Worm (Caenorhabditis elegans) whole organism, L4 larva: ENCODE data around the gene C27H6.8.

Source experiments
- R02D3.7 ChIP-seq: fragments of 150-350 bp; sonication (generic microtip); optimal IDR thresholded peaks from 3 replicates; lab custom pipeline; 2014; ENCODE audit warnings: missing biosample characterization, missing genetic modification characterization
- Y48G9A.11 ChIP-seq: fragments of 200-800 bp; sonication (Bioruptor generic); IDR thresholded peaks from 2 replicates; pipeline ENCODE4 v1.3.6; 2022; ENCODE audit warnings: missing genetic modification reagents, missing genetic modification characterization, missing compliant biosample characterization
- daf-12 ChIP-seq: fragments of 150-350 bp; optimal IDR thresholded peaks from 2 replicates; lab custom pipeline; 2014; ENCODE audit warnings: missing biosample characterization, missing genetic modification reagents, missing genetic modification characterization
- daf-16 ChIP-seq, 3 experiments: sonication (generic microtip); optimal IDR thresholded peaks; 2 replicates each; lab custom pipeline; 2016 to 2017; ENCODE audit warnings: missing genetic modification characterization in 3 of 3, missing genetic modification reagents in 3 of 3, mild to moderate bottlenecking in 2 of 3, missing compliant biosample characterization in 2 of 3, missing biosample characterization in 1 of 3, moderate library complexity in 1 of 3
- daf-8 ChIP-seq: fragments of 200-800 bp; sonication (Bioruptor generic); IDR thresholded peaks from 2 replicates; pipeline ENCODE4 v1.3.6; 2022; ENCODE audit warnings: missing genetic modification characterization, missing compliant biosample characterization
- dmd-6 ChIP-seq: fragments of 200-800 bp; sonication (Bioruptor generic); IDR thresholded peaks from 2 replicates; pipeline ENCODE4 v1.3.6; 2022; ENCODE audit warnings: missing genetic modification reagents, missing genetic modification characterization, missing compliant biosample characterization
- duxl-1 ChIP-seq: sonication (generic microtip); optimal IDR thresholded peaks from 2 replicates; lab custom pipeline; 2016; ENCODE audit warnings: mild to moderate bottlenecking, missing genetic modification characterization, moderate library complexity, missing compliant biosample characterization; ENCODE audit not compliant: poor library complexity
- dve-1 ChIP-seq: sonication (generic microtip); optimal IDR thresholded peaks from 2 replicates; lab custom pipeline; 2017; ENCODE audit warnings: antibody characterized with exemption, mild to moderate bottlenecking, missing genetic modification characterization, missing compliant biosample characterization; ENCODE audit not compliant: insufficient read depth
- fkh-10 ChIP-seq: fragments of 150-350 bp; optimal IDR thresholded peaks from 2 replicates; lab custom pipeline; 2014; ENCODE audit warnings: missing biosample characterization, missing genetic modification reagents, missing genetic modification characterization
- hlh-11 ChIP-seq: fragments of 200-800 bp; sonication (Bioruptor generic); optimal IDR thresholded peaks from 2 replicates; lab custom pipeline; 2018; ENCODE audit warnings: mild to moderate bottlenecking, missing genetic modification characterization, missing compliant biosample characterization
- hlh-30 ChIP-seq: sonication (generic microtip); optimal IDR thresholded peaks from 2 replicates; lab custom pipeline; 2017; ENCODE audit warnings: antibody characterized with exemption, mild to moderate bottlenecking, missing genetic modification characterization, missing compliant biosample characterization; ENCODE audit not compliant: insufficient read depth
- jun-1 ChIP-seq: fragments of 150-350 bp; optimal IDR thresholded peaks from 2 replicates; lab custom pipeline; 2014; ENCODE audit warnings: missing biosample characterization, missing genetic modification reagents, missing genetic modification characterization
- lin-1 ChIP-seq: fragments of 200-800 bp; sonication (Bioruptor generic); IDR thresholded peaks from 2 replicates; pipeline ENCODE4 v1.3.6; 2022; ENCODE audit warnings: missing genetic modification reagents, missing genetic modification characterization, missing compliant biosample characterization
- lin-13 ChIP-seq: fragments of 150-350 bp; optimal IDR thresholded peaks from 2 replicates; lab custom pipeline; 2014; ENCODE audit warnings: missing biosample characterization, missing genetic modification reagents, missing genetic modification characterization
- lin-38 ChIP-seq: fragments of 200-800 bp; sonication (Bioruptor generic); IDR thresholded peaks from 2 replicates; pipeline ENCODE4 v1.3.6; 2022; ENCODE audit warnings: missing genetic modification reagents, missing genetic modification characterization, missing compliant biosample characterization
- madf-5 ChIP-seq, 2 experiments: fragments of 200-800 bp; sonication (Bioruptor generic); IDR thresholded peaks; 2 replicates each; pipeline ENCODE4 v1.3.6; 2022; ENCODE audit warnings: missing compliant biosample characterization in 2 of 2, missing genetic modification characterization in 2 of 2
- mdt-29 ChIP-seq: fragments of 200-800 bp; sonication (Bioruptor generic); IDR thresholded peaks from 2 replicates; pipeline ENCODE4 v1.3.6; 2022; ENCODE audit warnings: missing genetic modification reagents, missing genetic modification characterization, missing compliant biosample characterization
- mep-1 ChIP-seq: fragments of 150-350 bp; sonication (generic microtip); optimal IDR thresholded peaks from 3 replicates; lab custom pipeline; 2014; ENCODE audit warnings: missing biosample characterization, missing genetic modification characterization
- mxl-2 ChIP-seq: fragments of 200-800 bp; sonication (Bioruptor generic); conservative IDR thresholded peaks from 2 replicates; pipeline ENCODE4 v1.3.6; 2022; ENCODE audit warnings: missing genetic modification reagents, missing genetic modification characterization, missing compliant biosample characterization
- nhr-102 ChIP-seq: sonication (generic microtip); optimal IDR thresholded peaks from 2 replicates; lab custom pipeline; 2016; ENCODE audit warnings: mild to moderate bottlenecking, missing genetic modification characterization, moderate library complexity, missing compliant biosample characterization
- nhr-25 ChIP-seq: sonication (generic microtip); optimal IDR thresholded peaks from 2 replicates; lab custom pipeline; 2017; ENCODE audit warnings: missing genetic modification characterization, mild to moderate bottlenecking, missing compliant biosample characterization, antibody characterized with exemption, moderate library complexity, borderline replicate concordance; ENCODE audit not compliant: insufficient read depth
- nhr-28 ChIP-seq: fragments of 150-350 bp; optimal IDR thresholded peaks from 2 replicates; lab custom pipeline; 2014; ENCODE audit warnings: missing biosample characterization, missing genetic modification characterization
- nhr-42 ChIP-seq: fragments of 200-800 bp; sonication (Bioruptor generic); IDR thresholded peaks from 2 replicates; pipeline ENCODE4 v1.3.6; 2022; ENCODE audit warnings: missing genetic modification characterization, missing compliant biosample characterization
- pha-4 ChIP-seq, 2 experiments: fragments of 150-350 bp in 1 of 2; fragments of 200-800 bp in 1 of 2; sonication (Bioruptor generic) in 1 of 2; IDR thresholded peaks in 1 of 2; optimal IDR thresholded peaks in 1 of 2; 2 replicates each; pipeline versions ENCODE4 v1.3.6 to Lab custom; 2014 to 2022; ENCODE audit warnings: missing genetic modification characterization in 2 of 2, missing genetic modification reagents in 2 of 2, missing biosample characterization in 1 of 2, missing compliant biosample characterization in 1 of 2
- pqm-1 ChIP-seq: sonication (generic microtip); optimal IDR thresholded peaks from 2 replicates; lab custom pipeline; 2017; ENCODE audit warnings: missing biosample characterization, missing genetic modification characterization
- saeg-2 ChIP-seq: fragments of 200-800 bp; sonication (Bioruptor generic); IDR thresholded peaks from 2 replicates; pipeline ENCODE4 v1.3.6; 2022; ENCODE audit warnings: missing genetic modification reagents, missing genetic modification characterization, missing compliant biosample characterization
- unc-62 ChIP-seq, 3 experiments: fragments of 150-350 bp in 1 of 3; sonication (generic microtip); optimal IDR thresholded peaks in 2 of 3; peaks in 1 of 3; 1 replicate in 1 of 3; 2 replicates in 2 of 3; lab custom pipeline; 2014 to 2017; ENCODE audit warnings: missing biosample characterization in 3 of 3, missing genetic modification characterization in 3 of 3, missing genetic modification reagents in 3 of 3, missing genotype in 1 of 3
- vab-7 ChIP-seq: fragments of 200-800 bp; sonication (Bioruptor generic); IDR thresholded peaks from 2 replicates; pipeline ENCODE4 v1.3.6; 2022; ENCODE audit warnings: missing genetic modification reagents, missing genetic modification characterization, missing compliant biosample characterization

The C27H6.8 gene

ce11 chrV:10012639-10013038, 25.1 kb upstream of the C27H6.8 start:
- peak; percentile 12 for TF ChIP-seq hlh-30 (tag; lab: Kevin White, UChicago)
- peak; percentile 67 for TF ChIP-seq dve-1 (tag; lab: Kevin White, UChicago)
- TF ChIP-seq nhr-28: peak; percentile 78
- peak in 1 of 2 experiments; percentile 29 for TF ChIP-seq unc-62 (GFP tag; optimal IDR thresholded peaks at IDR 0.05 in 1 of 2; lab: Kevin White, UChicago)
- TF ChIP-seq unc-62 (tag; optimal IDR thresholded peaks at IDR 0.05; lab: Kevin White, UChicago): no peak
- peak; percentile 61 for TF ChIP-seq dmd-6
- no peak for TF ChIP-seq daf-16 (GFP tag; optimal IDR thresholded peaks at IDR 0.05; lab: Kevin White, UChicago)
- peak; percentile 82 for TF ChIP-seq daf-16 (tag; optimal IDR thresholded peaks at IDR 0.05; lab: Kevin White, UChicago)
- peak; percentile 61 for TF ChIP-seq pqm-1 (tag; lab: Kevin White, UChicago)
- TF ChIP-seq nhr-102 (tag; lab: Kevin White, UChicago): no peak
- TF ChIP-seq mxl-2 (GFP tag; lab: Robert Waterston, UW): no peak
- TF ChIP-seq hlh-11 (tag; lab: Kevin White, UChicago): peak; percentile 56

ce11 chrV:10011623-10012022, 24.0 kb upstream of the C27H6.8 start, which contains the start of gene lea-1:
Gene lea-1, plus strand, starts transcription at chrV:10011923.
- TF ChIP-seq lin-13: no peak
- no peak for TF ChIP-seq vab-7 (GFP tag; lab: Robert Waterston, UW)
- TF ChIP-seq nhr-42 (GFP tag; lab: Robert Waterston, UW): no peak
- TF ChIP-seq dmd-6: no peak
- TF ChIP-seq Y48G9A.11 (GFP tag; lab: Robert Waterston, UW): no peak
- TF ChIP-seq lin-1 (GFP tag; lab: Robert Waterston, UW): no peak
- no peak for TF ChIP-seq pqm-1 (tag; lab: Kevin White, UChicago)
- no peak for TF ChIP-seq mep-1 (tag; lab: Kevin White, UChicago)
- TF ChIP-seq daf-16 (GFP tag; optimal IDR thresholded peaks at IDR 0.05; lab: Kevin White, UChicago): no peak
- TF ChIP-seq daf-16 (tag; optimal IDR thresholded peaks at IDR 0.05; lab: Kevin White, UChicago): no peak
- TF ChIP-seq mdt-29 (GFP tag; lab: Robert Waterston, UW): no peak
- TF ChIP-seq R02D3.7 (tag; lab: Kevin White, UChicago): no peak
- no peak for TF ChIP-seq duxl-1
- no peak for TF ChIP-seq saeg-2 (GFP tag; lab: Robert Waterston, UW)
- TF ChIP-seq daf-12: no peak
- no peak for TF ChIP-seq nhr-25 (tag; lab: Kevin White, UChicago)
- no peak for TF ChIP-seq jun-1
- TF ChIP-seq pha-4 (GFP tag; IDR thresholded peaks at IDR 0.05; lab: Robert Waterston, UW): no peak
- no peak for TF ChIP-seq pha-4 (tag; optimal IDR thresholded peaks at IDR 0.05; lab: Kevin White, UChicago)
- no peak for TF ChIP-seq fkh-10 (GFP tag; lab: Kevin White, UChicago)

ce11 chrV:10007484-10007883, 19.9 kb upstream of the C27H6.8 start:
- TF ChIP-seq lin-38 (GFP tag; lab: Robert Waterston, UW): 0 out of 2 replicates have a peak, but pooled peaks have one; percentile 26
- TF ChIP-seq madf-5 (GFP tag; IDR thresholded peaks at IDR 0.05; lab: Robert Waterston, UW): no peak

DNA sequence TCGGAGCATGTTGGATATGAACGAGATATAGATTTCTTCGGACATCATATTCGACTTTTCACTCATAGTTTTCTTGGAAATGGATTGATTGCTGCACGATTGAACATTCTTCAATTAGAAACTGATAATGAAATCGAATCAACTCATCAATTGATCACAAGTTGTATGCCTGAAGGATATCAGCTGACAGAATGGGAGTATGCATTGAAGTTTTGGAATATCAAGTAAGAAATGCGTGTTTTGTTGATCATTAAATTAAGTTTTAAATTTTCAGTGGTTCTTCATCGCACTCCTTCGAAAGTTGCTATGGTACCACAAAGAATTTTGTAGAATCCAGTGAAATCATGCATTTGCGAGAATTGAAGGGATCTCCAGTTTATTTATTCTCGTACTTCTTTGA, 18.8 kb upstream of the C27H6.8 start:
- TF ChIP-seq hlh-30 (tag; lab: Kevin White, UChicago) (peak; percentile 15), daf-8 (GFP tag; lab: Robert Waterston, UW) (no peak)

DNA sequence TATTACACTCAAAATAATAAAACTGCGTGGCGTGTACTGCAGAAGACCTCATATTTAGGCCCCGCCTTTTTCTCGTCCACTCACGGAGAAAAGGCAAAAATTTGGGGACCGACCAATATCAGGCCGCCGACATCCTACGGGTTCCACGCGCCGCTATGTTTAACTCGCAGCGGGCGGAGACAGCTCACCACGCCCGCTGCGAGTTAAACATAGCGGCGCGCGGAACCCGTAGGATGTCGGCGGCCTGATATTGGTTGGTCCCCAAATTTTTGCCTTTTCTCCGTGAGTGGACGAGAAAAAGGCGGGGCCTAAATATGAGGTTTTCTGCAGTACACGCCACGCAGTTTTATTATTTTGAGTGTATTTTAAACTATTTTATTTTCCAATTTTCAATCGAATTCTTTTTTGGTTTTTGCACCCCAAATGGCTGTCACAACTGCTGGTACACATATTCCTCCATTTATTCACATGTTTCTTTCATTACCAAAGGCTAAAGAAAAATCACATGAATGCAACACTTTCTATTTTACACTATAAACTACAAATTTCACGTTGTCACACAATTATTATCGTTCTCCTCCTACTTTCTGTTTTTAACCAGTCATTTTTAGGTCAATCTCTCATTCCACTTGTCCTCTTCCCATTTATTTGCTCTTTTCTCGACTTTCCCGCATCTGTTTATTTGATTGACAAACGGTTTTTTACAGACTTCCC, 16.6 kb upstream of the C27H6.8 start, which contains the start of gene uda-1:
Gene uda-1 (plus strand): TSS at position 708 of the 714 bp plus-strand sequence.
- TF ChIP-seq nhr-28 (peak; percentile 96), dmd-6 (peak; percentile 12; the same call in 1 of the 2 replicates), hlh-30 (tag; lab: Kevin White, UChicago) (peak; percentile 62)
